Fruit fly (Drosophila melanogaster): ENCODE data around the gene CG6678.
A peak's percentile ranks its signal among the peaks of the same experiment; 100 is the strongest.

CG6678 gene

DNA sequence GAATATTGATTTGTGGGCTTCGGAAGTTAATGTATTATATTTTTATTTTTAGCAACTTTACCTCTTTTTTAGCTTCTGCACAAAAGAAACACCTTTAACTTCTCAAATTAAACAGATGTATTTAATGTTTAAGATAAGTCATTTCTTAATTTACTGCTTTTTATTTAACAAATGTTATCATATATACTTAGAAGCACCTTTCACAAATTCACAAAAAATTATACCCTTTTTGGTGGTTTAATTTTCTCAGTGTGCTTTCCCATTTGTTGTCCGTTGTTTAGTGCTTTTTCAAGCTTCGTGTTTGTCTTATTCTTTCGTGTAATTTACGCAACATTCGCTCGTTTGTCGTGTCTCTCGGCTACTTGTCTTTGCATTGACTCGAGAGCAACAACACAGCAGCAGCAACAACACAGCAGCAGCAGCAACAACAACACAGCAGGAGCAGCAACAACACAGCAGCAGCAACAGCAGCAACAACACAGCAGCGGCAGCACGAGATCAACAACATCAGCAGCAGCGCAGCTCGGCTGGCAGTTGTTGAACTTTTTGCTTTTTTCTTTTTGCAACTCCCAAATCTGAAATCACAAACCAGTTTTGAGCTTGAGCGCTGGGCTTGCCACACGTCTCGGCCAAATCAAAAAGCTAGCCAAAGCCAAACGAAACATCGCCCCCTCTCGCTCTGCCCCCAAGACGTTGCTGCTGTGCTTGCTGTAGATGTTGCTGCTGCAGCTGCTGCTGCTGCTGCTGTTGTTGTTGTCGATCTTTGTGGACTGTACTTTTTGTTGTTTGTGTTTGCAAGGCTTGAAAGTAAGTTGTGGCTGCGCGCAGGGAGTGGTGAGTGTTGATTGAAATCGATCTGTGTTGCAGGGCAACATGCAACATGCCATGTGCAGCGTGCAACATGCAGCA, 49.5 kb upstream of the CG6678 start (continued):
- TF ChIP-seq CG6765 (GFP tag; optimal IDR thresholded peaks at IDR 0.05) (no peak), bab2 (GFP tag; optimal IDR thresholded peaks at IDR 0.05) (no peak), CG43689 (GFP tag; IDR thresholded peaks at IDR 0.05) (0 out of 2 replicates have a peak, but pooled peaks have one; percentile 40), hb (GFP tag; IDR thresholded peaks at IDR 0.05; ENCODE audit: partially characterized antibody) (no peak), CG15073 (GFP tag; optimal IDR thresholded peaks at IDR 0.05) (no peak), NK7.1 (GFP tag; optimal IDR thresholded peaks at IDR 0.05) (no peak), Lpt (GFP tag; optimal IDR thresholded peaks at IDR 0.05) (no peak), Mes4 (GFP tag; optimal IDR thresholded peaks at IDR 0.05) (no peak), CG14710 (tag; optimal IDR thresholded peaks at IDR 0.05) (no peak), MTF-1 (GFP tag; optimal IDR thresholded peaks at IDR 0.05; ENCODE audit: borderline replicate concordance) (no peak), gcm2 (GFP tag; optimal IDR thresholded peaks at IDR 0.05) (no peak), CG34422 (GFP tag; IDR thresholded peaks at IDR 0.05) (no peak; the same call in 2 of the 3 replicates), CG2678 (tag; optimal IDR thresholded peaks at IDR 0.05) (peak; percentile 74), knrl (GFP tag; IDR thresholded peaks at IDR 0.05; ENCODE audit: partially characterized antibody) (no peak), Med (GFP tag) (peak; percentile 32), Gsc (GFP tag; IDR thresholded peaks at IDR 0.05) (no peak), CG12236 (GFP tag; optimal IDR thresholded peaks at IDR 0.05) (no peak), tio (GFP tag; optimal IDR thresholded peaks at IDR 0.05) (no peak), pros (GFP tag; optimal IDR thresholded peaks at IDR 0.05) (no peak), Meics (GFP tag; optimal IDR thresholded peaks at IDR 0.05) (peak; percentile 43), Lhr (GFP tag; optimal IDR thresholded peaks at IDR 0.05) (no peak), h (optimal IDR thresholded peaks at IDR 0.05) (no peak), Asciz (GFP tag; optimal IDR thresholded peaks at IDR 0.05) (peak; percentile 58), CG4328 (GFP tag; optimal IDR thresholded peaks at IDR 0.05) (no peak), ci (GFP tag; IDR thresholded peaks at IDR 0.05) (peak; percentile 30; the same call in 2 of the 3 replicates), Sox102F (GFP tag; optimal IDR thresholded peaks at IDR 0.05) (no peak), unc-4 (GFP tag; IDR thresholded peaks at IDR 0.05; ENCODE audit: partially characterized antibody) (no peak), NC2β (GFP tag; optimal IDR thresholded peaks at IDR 0.05) (no peak), CG13296 (GFP tag; optimal IDR thresholded peaks at IDR 0.05) (peak; percentile 23), nom (GFP tag; optimal IDR thresholded peaks at IDR 0.05) (no peak), slou (GFP tag; optimal IDR thresholded peaks at IDR 0.05) (no peak), CG6689 (GFP tag; IDR thresholded peaks at IDR 0.05) (peak; percentile 61), az2 (GFP tag; optimal IDR thresholded peaks at IDR 0.05) (no peak), zf30C (GFP tag; optimal IDR thresholded peaks at IDR 0.05) (no peak), CG8359 (GFP tag; optimal IDR thresholded peaks at IDR 0.05; ENCODE audit: borderline replicate concordance) (no peak), CG6254 (GFP tag; optimal IDR thresholded peaks at IDR 0.05) (peak; percentile 19), CG6813 (GFP tag; optimal IDR thresholded peaks at IDR 0.05) (no peak), C15 (GFP tag; IDR thresholded peaks at IDR 0.05) (no peak), Pdp1 (GFP tag; optimal IDR thresholded peaks at IDR 0.05) (no peak), Dad (GFP tag; optimal IDR thresholded peaks at IDR 0.05) (no peak), Camta (GFP tag; optimal IDR thresholded peaks at IDR 0.05) (no peak), Side (GFP tag; optimal IDR thresholded peaks at IDR 0.05) (no peak), CG15479 (GFP tag; optimal IDR thresholded peaks at IDR 0.05) (no peak), ac (GFP tag; optimal IDR thresholded peaks at IDR 0.05) (no peak), dmrt11E (tag; optimal IDR thresholded peaks at IDR 0.05) (no peak), CG33557 (GFP tag; optimal IDR thresholded peaks at IDR 0.05) (no peak), en (GFP tag; optimal IDR thresholded peaks at IDR 0.05) (no peak), Sox100B (GFP tag; optimal IDR thresholded peaks at IDR 0.05) (peak; percentile 78)
